In the genomic region with DNA sequence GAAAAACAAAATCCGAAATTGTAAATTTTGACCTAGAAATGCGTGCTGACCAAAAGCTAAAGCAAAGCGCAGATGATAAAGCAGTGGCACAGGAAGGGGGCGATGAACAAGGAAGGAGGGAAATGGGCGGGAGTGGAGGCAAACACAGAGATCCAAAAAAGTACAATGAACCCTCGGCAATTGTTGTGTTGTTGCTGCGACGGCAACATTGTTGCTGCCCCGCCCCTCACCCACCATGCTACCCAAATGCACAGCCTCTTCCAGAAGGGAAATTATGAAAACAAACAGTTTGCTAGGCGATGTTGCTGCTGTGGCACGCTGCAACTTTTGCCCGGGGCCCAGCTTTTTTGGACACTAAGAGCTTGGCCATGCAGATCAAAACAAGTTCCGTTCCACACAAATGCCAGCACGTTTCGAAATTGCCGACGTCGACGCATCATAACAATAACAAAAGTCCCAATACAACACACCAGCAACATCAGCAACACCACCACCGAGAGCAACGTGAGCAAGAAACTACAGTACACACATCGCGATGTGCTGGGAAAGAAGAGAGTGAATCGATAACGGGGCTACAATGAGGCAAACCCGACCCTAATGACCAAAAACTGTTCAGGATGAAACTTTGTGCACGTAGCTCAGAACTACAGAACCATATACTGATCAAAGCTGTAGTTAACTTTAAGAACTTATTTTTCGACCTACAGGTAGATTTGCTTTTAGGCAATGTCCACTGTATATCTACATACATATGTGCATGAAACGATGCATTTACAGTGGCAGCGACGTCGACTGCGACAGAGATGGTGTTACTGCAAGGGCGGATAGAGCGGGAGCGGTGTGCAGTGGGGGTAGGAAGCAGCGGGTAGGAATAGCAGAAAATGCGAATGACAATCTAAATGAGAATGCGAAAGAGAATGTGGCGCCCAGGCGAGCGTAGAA, we compare ENCODE assay signal across 1 fruit fly cellular context.
TF ChIP-seq lines count a peak whose summit lies in the region.

No protein-coding gene starts in this region.

TF ChIP-seq in whole organism, embryonic, 481 proteins besides CTCF, POLR2A, EP300 and RAD21 (continued from another document and continues in another):
- TF ChIP-seq CG13296 (GFP tag; optimal IDR thresholded peaks at IDR 0.05; lab: Kevin White, UChicago) (peak; percentile 35), CG15479 (GFP tag; optimal IDR thresholded peaks at IDR 0.05; lab: Kevin White, UChicago) (no peak), CG10267 (tag; optimal IDR thresholded peaks at IDR 0.05; lab: Kevin White, UChicago) (peak; percentile 63), Dbx (GFP tag; IDR thresholded peaks at IDR 0.05; lab: Robert Waterston, UW) (no peak), fd102C (GFP tag; optimal IDR thresholded peaks at IDR 0.05; lab: Kevin White, UChicago) (no peak), D19A (tag; optimal IDR thresholded peaks at IDR 0.05; lab: Kevin White, UChicago) (peak; percentile 71), CoRest (tag; optimal IDR thresholded peaks at IDR 0.05; lab: Kevin White, UChicago) (peak; percentile 72), CG4328 (GFP tag; optimal IDR thresholded peaks at IDR 0.05; lab: Kevin White, UChicago) (peak; percentile 26), fu2 (GFP tag; optimal IDR thresholded peaks at IDR 0.05; lab: Kevin White, UChicago) (peak; percentile 31), bigmax (GFP tag; optimal IDR thresholded peaks at IDR 0.05; lab: Kevin White, UChicago) (no peak), ro (GFP tag; IDR thresholded peaks at IDR 0.05; lab: Robert Waterston, UW) (no peak), ttk (GFP tag; IDR thresholded peaks at IDR 0.05; lab: Robert Waterston, UW) (peak; percentile 66), CG31441 (GFP tag; IDR thresholded peaks at IDR 0.05; lab: Robert Waterston, UW) (peak; percentile 83), jumu (GFP tag; optimal IDR thresholded peaks at IDR 0.05; lab: Kevin White, UChicago) (peak; percentile 67), MTF-1 (GFP tag; optimal IDR thresholded peaks at IDR 0.05; lab: Kevin White, UChicago; ENCODE audit: borderline replicate concordance) (no peak), Bdp1 (GFP tag; optimal IDR thresholded peaks at IDR 0.05; lab: Kevin White, UChicago) (peak; percentile 3), Nf-YA (GFP tag; IDR thresholded peaks at IDR 0.05; lab: Robert Waterston, UW) (0 out of 2 replicates have a peak, but pooled peaks have one; percentile 48), CG4424 (GFP tag; optimal IDR thresholded peaks at IDR 0.05; lab: Kevin White, UChicago) (peak; percentile 62), tna (GFP tag; IDR thresholded peaks at IDR 0.05; lab: Robert Waterston, UW; ENCODE audit: partially characterized antibody) (no peak), CG9797 (GFP tag; optimal IDR thresholded peaks at IDR 0.05; lab: Kevin White, UChicago) (no peak), scrt (GFP tag; optimal IDR thresholded peaks at IDR 0.05; lab: Kevin White, UChicago) (peak; percentile 39), CG9727 (GFP tag; optimal IDR thresholded peaks at IDR 0.05; lab: Kevin White, UChicago) (peak; percentile 34), CG7357 (GFP tag; IDR thresholded peaks at IDR 0.05; lab: Robert Waterston, UW) (peak; percentile 29; the same call in 1 of the 3 replicates), Hey (tag; optimal IDR thresholded peaks at IDR 0.05; lab: Kevin White, UChicago) (no peak), CG6272 (GFP tag; IDR thresholded peaks at IDR 0.05; lab: Robert Waterston, UW) (peak; percentile 42), dmrt99B (tag; optimal IDR thresholded peaks at IDR 0.05; lab: Kevin White, UChicago) (peak; percentile 85), CG7928 (GFP tag; optimal IDR thresholded peaks at IDR 0.05; lab: Kevin White, UChicago) (no peak), grn (GFP tag; optimal IDR thresholded peaks at IDR 0.05; lab: Kevin White, UChicago) (no peak), bcd (GFP tag; optimal IDR thresholded peaks at IDR 0.05; lab: Kevin White, UChicago) (peak; percentile 64), yki (optimal IDR thresholded peaks at IDR 0.05; lab: Kevin White, UChicago) (no peak), hbn (GFP tag; IDR thresholded peaks at IDR 0.05; lab: Robert Waterston, UW; ENCODE audit: partially characterized antibody) (no peak), Fer1 (GFP tag; optimal IDR thresholded peaks at IDR 0.05; lab: Kevin White, UChicago) (peak; percentile 53), mam (GFP tag; optimal IDR thresholded peaks at IDR 0.05; lab: Kevin White, UChicago) (peak; percentile 12), Sry-β (GFP tag; optimal IDR thresholded peaks at IDR 0.05; lab: Kevin White, UChicago) (no peak), CG16863 (GFP tag; optimal IDR thresholded peaks at IDR 0.05; lab: Kevin White, UChicago) (peak; percentile 66), CG2678 (tag; optimal IDR thresholded peaks at IDR 0.05; lab: Kevin White, UChicago) (peak; percentile 82), CG6854 (GFP tag; optimal IDR thresholded peaks at IDR 0.05; lab: Kevin White, UChicago) (no peak), CG11723 (GFP tag; optimal IDR thresholded peaks at IDR 0.05; lab: Kevin White, UChicago) (peak; percentile 49), stc (GFP tag; IDR thresholded peaks at IDR 0.05; lab: Robert Waterston, UW) (peak; percentile 48), gsb (GFP tag; IDR thresholded peaks at IDR 0.05; lab: Robert Waterston, UW) (0 out of 2 replicates have a peak, but pooled peaks have one; percentile 9), croc (GFP tag; conservative IDR thresholded peaks at IDR 0.05; lab: Robert Waterston, UW) (peak; percentile 70), CG17912 (GFP tag; optimal IDR thresholded peaks at IDR 0.05; lab: Kevin White, UChicago) (no peak), Xrp1 (GFP tag; IDR thresholded peaks at IDR 0.05; lab: Robert Waterston, UW) (peak; percentile 86), HLHmδ (GFP tag; optimal IDR thresholded peaks at IDR 0.05; lab: Kevin White, UChicago) (no peak), Optix (GFP tag; IDR thresholded peaks at IDR 0.05; lab: Robert Waterston, UW) (peak; percentile 67; the same call in 1 of the 3 replicates), Opbp (GFP tag; IDR thresholded peaks at IDR 0.05; lab: Robert Waterston, UW; ENCODE audit: partially characterized antibody) (no peak), grau (tag; optimal IDR thresholded peaks at IDR 0.05; lab: Kevin White, UChicago) (peak; percentile 99), CG1603 (tag; optimal IDR thresholded peaks at IDR 0.05; lab: Kevin White, UChicago) (peak; percentile 91), CG12942 (GFP tag; optimal IDR thresholded peaks at IDR 0.05; lab: Kevin White, UChicago) (peak; percentile 38), pb (GFP tag; optimal IDR thresholded peaks at IDR 0.05; lab: Kevin White, UChicago) (peak; percentile 55), CG2202 (tag; optimal IDR thresholded peaks at IDR 0.05; lab: Kevin White, UChicago) (peak; percentile 61), abd-A (tag; optimal IDR thresholded peaks at IDR 0.05; lab: Kevin White, UChicago) (peak; percentile 66), dpn (GFP tag; optimal IDR thresholded peaks at IDR 0.05; lab: Kevin White, UChicago) (peak; percentile 59 to 68), cg (GFP tag; optimal IDR thresholded peaks at IDR 0.05; lab: Kevin White, UChicago) (peak; percentile 63), CrebB (tag; optimal IDR thresholded peaks at IDR 0.05; lab: Kevin White, UChicago) (no peak), gt (GFP tag; IDR thresholded peaks at IDR 0.05; lab: Robert Waterston, UW) (peak; percentile 44; the same call in 1 of the 2 replicates), Dref (GFP tag; IDR thresholded peaks at IDR 0.05; lab: Robert Waterston, UW) (no peak), dmrt11E (tag; optimal IDR thresholded peaks at IDR 0.05; lab: Kevin White, UChicago) (peak; percentile 76), CG13775 (GFP tag; optimal IDR thresholded peaks at IDR 0.05; lab: Kevin White, UChicago) (peak; percentile 29), Dip2 (GFP tag; IDR thresholded peaks at IDR 0.05; lab: Robert Waterston, UW) (no peak), CG12769 (tag; optimal IDR thresholded peaks at IDR 0.05; lab: Kevin White, UChicago) (peak; percentile 44), Ets97D (GFP tag; optimal IDR thresholded peaks at IDR 0.05; lab: Kevin White, UChicago) (no peak), dan (GFP tag; IDR thresholded peaks at IDR 0.05; lab: Robert Waterston, UW) (no peak), zen (tag; optimal IDR thresholded peaks at IDR 0.05; lab: Kevin White, UChicago) (no peak), CG1792 (GFP tag; optimal IDR thresholded peaks at IDR 0.05; lab: Kevin White, UChicago) (peak; percentile 49), D (optimal IDR thresholded peaks at IDR 0.05; lab: Kevin White, UChicago) (no peak), D (GFP tag; optimal IDR thresholded peaks at IDR 0.05; lab: Kevin White, UChicago) (peak; percentile 77), CG11093 (GFP tag; IDR thresholded peaks at IDR 0.05; lab: Robert Waterston, UW) (peak; percentile 55; the same call in 2 of the 3 replicates), eve (GFP tag; optimal IDR thresholded peaks at IDR 0.05; lab: Kevin White, UChicago) (peak in 1 of 2 experiments; percentile 93), CG4854 (GFP tag; optimal IDR thresholded peaks at IDR 0.05; lab: Kevin White, UChicago) (peak; percentile 26), CG10147 (GFP tag; optimal IDR thresholded peaks at IDR 0.05; lab: Kevin White, UChicago) (no peak), CG1529 (GFP tag; optimal IDR thresholded peaks at IDR 0.05; lab: Kevin White, UChicago) (peak; percentile 65), CG31224 (GFP tag; IDR thresholded peaks at IDR 0.05; lab: Robert Waterston, UW) (no peak), CG3407 (GFP tag; optimal IDR thresholded peaks at IDR 0.05; lab: Kevin White, UChicago) (peak; percentile 57), HmgZ (tag; optimal IDR thresholded peaks at IDR 0.05; lab: Kevin White, UChicago) (no peak), klu (GFP tag; IDR thresholded peaks at IDR 0.05; lab: Robert Waterston, UW) (no peak), CG16815 (GFP tag; optimal IDR thresholded peaks at IDR 0.05; lab: Kevin White, UChicago) (peak; percentile 59), prd (optimal IDR thresholded peaks at IDR 0.05; lab: Kevin White, UChicago) (no peak), prd (GFP tag; IDR thresholded peaks at IDR 0.05; lab: Robert Waterston, UW) (peak; percentile 83), org-1 (GFP tag; optimal IDR thresholded peaks at IDR 0.05; lab: Kevin White, UChicago) (peak; percentile 75), CG3726 (GFP tag; IDR thresholded peaks at IDR 0.05; lab: Robert Waterston, UW) (peak; percentile 45; the same call in 1 of the 3 replicates), tin (GFP tag; optimal IDR thresholded peaks at IDR 0.05; lab: Kevin White, UChicago) (peak; percentile 61), sc (optimal IDR thresholded peaks at IDR 0.05; lab: Kevin White, UChicago) (no peak), sc (GFP tag; optimal IDR thresholded peaks at IDR 0.05; lab: Kevin White, UChicago) (peak; percentile 64), CG3847 (GFP tag; IDR thresholded peaks at IDR 0.05; lab: Robert Waterston, UW) (peak; percentile 30; the same call in 1 of the 2 replicates), sima (GFP tag; optimal IDR thresholded peaks at IDR 0.05; lab: Kevin White, UChicago) (no peak), trh (GFP tag; optimal IDR thresholded peaks at IDR 0.05; lab: Kevin White, UChicago) (no peak), da (GFP tag; optimal IDR thresholded peaks at IDR 0.05; lab: Kevin White, UChicago) (no peak), D19B (GFP tag; optimal IDR thresholded peaks at IDR 0.05; lab: Kevin White, UChicago) (no peak), CG11695 (GFP tag; IDR thresholded peaks at IDR 0.05; lab: Robert Waterston, UW) (no peak), pfk (GFP tag; optimal IDR thresholded peaks at IDR 0.05; lab: Kevin White, UChicago) (no peak), CG5180 (GFP tag; optimal IDR thresholded peaks at IDR 0.05; lab: Kevin White, UChicago) (peak; percentile 44), CG17359 (tag; optimal IDR thresholded peaks at IDR 0.05; lab: Kevin White, UChicago) (peak; percentile 79), Bteb2 (GFP tag; optimal IDR thresholded peaks at IDR 0.05; lab: Kevin White, UChicago) (no peak), Dip3 (GFP tag; optimal IDR thresholded peaks at IDR 0.05; lab: Kevin White, UChicago) (peak; percentile 9), fd3F (GFP tag; optimal IDR thresholded peaks at IDR 0.05; lab: Kevin White, UChicago) (no peak), CG34224 (GFP tag; IDR thresholded peaks at IDR 0.05; lab: Robert Waterston, UW; ENCODE audit: partially characterized antibody) (no peak), CG4707 (GFP tag; optimal IDR thresholded peaks at IDR 0.05; lab: Kevin White, UChicago) (peak; percentile 74), TFAM (GFP tag; optimal IDR thresholded peaks at IDR 0.05; lab: Kevin White, UChicago) (no peak), ind (GFP tag; optimal IDR thresholded peaks at IDR 0.05; lab: Kevin White, UChicago) (peak; percentile 62), Scr (GFP tag; IDR thresholded peaks at IDR 0.05; lab: Robert Waterston, UW; ENCODE audit: partially characterized antibody) (no peak), kay (GFP tag; optimal IDR thresholded peaks at IDR 0.05; lab: Kevin White, UChicago) (peak; percentile 35), CG11504 (tag; optimal IDR thresholded peaks at IDR 0.05; lab: Kevin White, UChicago) (peak; percentile 96), CG3163 (GFP tag; optimal IDR thresholded peaks at IDR 0.05; lab: Kevin White, UChicago) (peak; percentile 81), CG13424 (tag; optimal IDR thresholded peaks at IDR 0.05; lab: Kevin White, UChicago) (peak; percentile 76), NfI (GFP tag; optimal IDR thresholded peaks at IDR 0.05; lab: Kevin White, UChicago) (peak; percentile 16), CG10543 (GFP tag; optimal IDR thresholded peaks at IDR 0.05; lab: Kevin White, UChicago) (no peak), Spps (tag; optimal IDR thresholded peaks at IDR 0.05; lab: Kevin White, UChicago) (peak; percentile 59), CG12219 (GFP tag; optimal IDR thresholded peaks at IDR 0.05; lab: Kevin White, UChicago) (peak; percentile 67), CG18619 (GFP tag; optimal IDR thresholded peaks at IDR 0.05; lab: Kevin White, UChicago) (peak; percentile 61), Dek (tag; optimal IDR thresholded peaks at IDR 0.05; lab: Kevin White, UChicago) (no peak), MBD-R2 (GFP tag; IDR thresholded peaks at IDR 0.05; lab: Robert Waterston, UW) (no peak), rib (GFP tag; IDR thresholded peaks at IDR 0.05; lab: Robert Waterston, UW) (no peak), Atf6 (GFP tag; IDR thresholded peaks at IDR 0.05; lab: Robert Waterston, UW) (no peak), wek (GFP tag; optimal IDR thresholded peaks at IDR 0.05; lab: Kevin White, UChicago) (peak; percentile 62), sug (tag; optimal IDR thresholded peaks at IDR 0.05; lab: Kevin White, UChicago) (no peak), fd96Cb (tag; optimal IDR thresholded peaks at IDR 0.05; lab: Kevin White, UChicago) (peak; percentile 80), BEAF-32 (GFP tag; optimal IDR thresholded peaks at IDR 0.05; lab: Kevin White, UChicago) (no peak), Hr3 (GFP tag; optimal IDR thresholded peaks at IDR 0.05; lab: Kevin White, UChicago) (peak; percentile 69), wor (GFP tag; IDR thresholded peaks at IDR 0.05; lab: Robert Waterston, UW) (peak; percentile 65), ara (GFP tag; IDR thresholded peaks at IDR 0.05; lab: Robert Waterston, UW) (peak; percentile 75)
